3 fruit fly cellular contexts compared by ENCODE assay signal in genomic region chr3L:16594922-16595518, dm6.
TF ChIP-seq lines count a peak whose summit lies in the region.

Gene spd-2 (minus strand): TSS chr3L:16595014.
Gene Apl (plus strand): TSS chr3L:16595181.

- TF ChIP-seq CTCF in whole organism, embryonic (GFP tag; optimal IDR thresholded peaks at IDR 0.05; lab: Kevin White, UChicago) = peak; percentile 68

TF ChIP-seq in whole organism, embryonic, 481 proteins besides CTCF, POLR2A, EP300 and RAD21 (continues in another document):
- TF ChIP-seq dmrt11E (tag; optimal IDR thresholded peaks at IDR 0.05; lab: Kevin White, UChicago) (no peak), BEAF-32 (GFP tag; optimal IDR thresholded peaks at IDR 0.05; lab: Kevin White, UChicago) (peak; percentile 28), phol (tag; optimal IDR thresholded peaks at IDR 0.05; lab: Kevin White, UChicago) (peak; percentile 90), CoRest (tag; optimal IDR thresholded peaks at IDR 0.05; lab: Kevin White, UChicago) (peak; percentile 22), maf-S (GFP tag; optimal IDR thresholded peaks at IDR 0.05; lab: Kevin White, UChicago) (no peak), CG6791 (GFP tag; IDR thresholded peaks at IDR 0.05; lab: Robert Waterston, UW; ENCODE audit: partially characterized antibody) (peak; percentile 52; the same call in 1 of the 3 replicates), Fer1 (GFP tag; optimal IDR thresholded peaks at IDR 0.05; lab: Kevin White, UChicago) (no peak), jing (GFP tag; optimal IDR thresholded peaks at IDR 0.05; lab: Kevin White, UChicago) (no peak), amos (GFP tag; IDR thresholded peaks at IDR 0.05; lab: Robert Waterston, UW; ENCODE audit: partially characterized antibody) (peak; percentile 57), knrl (GFP tag; IDR thresholded peaks at IDR 0.05; lab: Robert Waterston, UW; ENCODE audit: partially characterized antibody) (peak; percentile 59), Meics (GFP tag; optimal IDR thresholded peaks at IDR 0.05; lab: Kevin White, UChicago) (no peak), row (GFP tag; IDR thresholded peaks at IDR 0.05; lab: Robert Waterston, UW) (0 out of 3 replicates have a peak, but pooled peaks have one; percentile 12), CG17186 (GFP tag; optimal IDR thresholded peaks at IDR 0.05; lab: Kevin White, UChicago) (peak; percentile 30), HLH4C (GFP tag; IDR thresholded peaks at IDR 0.05; lab: Robert Waterston, UW; ENCODE audit: partially characterized antibody) (peak; percentile 79), inv (GFP tag; IDR thresholded peaks at IDR 0.05; lab: Robert Waterston, UW; ENCODE audit: partially characterized antibody) (peak; percentile 19; the same call in 1 of the 2 replicates), CG11456 (GFP tag; IDR thresholded peaks at IDR 0.05; lab: Robert Waterston, UW) (no peak), unc-4 (GFP tag; IDR thresholded peaks at IDR 0.05; lab: Robert Waterston, UW; ENCODE audit: partially characterized antibody) (0 out of 2 replicates have a peak, but pooled peaks have one; percentile 35), CG10543 (GFP tag; optimal IDR thresholded peaks at IDR 0.05; lab: Kevin White, UChicago) (no peak), CG4617 (GFP tag; optimal IDR thresholded peaks at IDR 0.05; lab: Kevin White, UChicago; ENCODE audit: borderline replicate concordance) (peak; percentile 4), MBD-R2 (GFP tag; IDR thresholded peaks at IDR 0.05; lab: Robert Waterston, UW) (peak; percentile 65; the same call in 1 of the 2 replicates), HmgZ (tag; optimal IDR thresholded peaks at IDR 0.05; lab: Kevin White, UChicago) (peak; percentile 29), CG3726 (GFP tag; IDR thresholded peaks at IDR 0.05; lab: Robert Waterston, UW) (no peak), pum (GFP tag; optimal IDR thresholded peaks at IDR 0.05; lab: Kevin White, UChicago) (no peak), slbo (GFP tag; IDR thresholded peaks at IDR 0.05; lab: Robert Waterston, UW) (no peak), peb (GFP tag; IDR thresholded peaks at IDR 0.05; lab: Robert Waterston, UW) (no peak), CG17361 (GFP tag; IDR thresholded peaks at IDR 0.05; lab: Robert Waterston, UW) (0 out of 3 replicates have a peak, but pooled peaks have one; percentile 17), hb (GFP tag; IDR thresholded peaks at IDR 0.05; lab: Robert Waterston, UW; ENCODE audit: partially characterized antibody) (peak; percentile 68; the same call in 2 of the 3 replicates)

TF ChIP-seq in whole organism, prepupa, 60 proteins besides CTCF, POLR2A, EP300 and RAD21:
- TF ChIP-seq CG6792 (GFP tag; optimal IDR thresholded peaks at IDR 0.05; lab: Kevin White, UChicago) (no peak), CG1621 (tag; optimal IDR thresholded peaks at IDR 0.05; lab: Kevin White, UChicago) (peak; percentile 12), CG6808 (GFP tag; optimal IDR thresholded peaks at IDR 0.05; lab: Kevin White, UChicago) (no peak), CG9139 (GFP tag; optimal IDR thresholded peaks at IDR 0.05; lab: Kevin White, UChicago) (no peak), CG31627 (GFP tag; optimal IDR thresholded peaks at IDR 0.05; lab: Kevin White, UChicago) (no peak), Gug (GFP tag; IDR thresholded peaks at IDR 0.05; lab: Robert Waterston, UW) (no peak)

TF ChIP-seq in whole organism, wandering third instar larva, 38 proteins besides CTCF, POLR2A, EP300 and RAD21:
- TF ChIP-seq Myc (optimal IDR thresholded peaks at IDR 0.05; lab: Kevin White, UChicago) (peak; percentile 0), ey (GFP tag; optimal IDR thresholded peaks at IDR 0.05; lab: Kevin White, UChicago) (no peak), Rel (GFP tag; optimal IDR thresholded peaks at IDR 0.05; lab: Kevin White, UChicago) (no peak), Rel (tag; optimal IDR thresholded peaks at IDR 0.05; lab: Kevin White, UChicago) (peak; percentile 65)
